Worm (Caenorhabditis elegans): ENCODE data around the gene bas-1.

The bas-1 gene

ce11 chrIII:5573694-5574093, 38.4 kb upstream of the bas-1 start, which contains the start of gene molo-1:
molo-1 (plus strand) TSS chrIII:5573994.
- TF ChIP-seq ztf-23 (GFP tag; IDR thresholded peaks at IDR 0.05) (no peak), cog-1 (tag; optimal IDR thresholded peaks at IDR 0.05) (no peak), flt-1 (GFP tag; IDR thresholded peaks at IDR 0.05) (no peak)

ce11 chrIII:5581049-5581448, 31.0 kb upstream of the bas-1 start, which contains the start of gene F56D2.5:
F56D2.5 (minus strand) TSS chrIII:5581419.
- no peak for TF ChIP-seq flt-1 (GFP tag; IDR thresholded peaks at IDR 0.05)
- no peak for TF ChIP-seq ztf-29 (GFP tag; IDR thresholded peaks at IDR 0.05)
- TF ChIP-seq ref-1 (GFP tag; conservative IDR thresholded peaks at IDR 0.05), result no peak
- TF ChIP-seq T22C8.4 (GFP tag; IDR thresholded peaks at IDR 0.05), result no peak
- no peak for TF ChIP-seq med-1 (GFP tag; optimal IDR thresholded peaks at IDR 0.05; ENCODE audit: insufficient read depth)
- no peak for TF ChIP-seq klf-2 (GFP tag; conservative IDR thresholded peaks at IDR 0.05)
- TF ChIP-seq cog-1 (tag; optimal IDR thresholded peaks at IDR 0.05), result no peak
- TF ChIP-seq ztf-23 (GFP tag; IDR thresholded peaks at IDR 0.05), result no peak
- TF ChIP-seq tab-1 (GFP tag; IDR thresholded peaks at IDR 0.05), result no peak

ce11 chrIII:5582766-5583165, 29.3 kb upstream of the bas-1 start, which contains the start of the genes F56D2.8 and uev-2:
F56D2.8 (minus strand) TSS chrIII:5582866.
uev-2 (plus strand) TSS chrIII:5583125.
- no peak for TF ChIP-seq ref-1 (GFP tag; conservative IDR thresholded peaks at IDR 0.05)
- no peak for TF ChIP-seq tab-1 (GFP tag; IDR thresholded peaks at IDR 0.05)
- no peak for TF ChIP-seq ztf-23 (GFP tag; IDR thresholded peaks at IDR 0.05)
- TF ChIP-seq med-1 (GFP tag; optimal IDR thresholded peaks at IDR 0.05; ENCODE audit: insufficient read depth), result no peak
- no peak for TF ChIP-seq flt-1 (GFP tag; IDR thresholded peaks at IDR 0.05)
- TF ChIP-seq klf-2 (GFP tag; conservative IDR thresholded peaks at IDR 0.05), result no peak
- no peak for TF ChIP-seq T22C8.4 (GFP tag; IDR thresholded peaks at IDR 0.05)
- no peak for TF ChIP-seq cog-1 (tag; optimal IDR thresholded peaks at IDR 0.05)
- no peak for TF ChIP-seq ztf-29 (GFP tag; IDR thresholded peaks at IDR 0.05)

ce11 chrIII:5584647-5585046, 27.4 kb upstream of the bas-1 start, which contains the start of gene F56D2.3:
F56D2.3 (plus strand) TSS chrIII:5584947.
- TF ChIP-seq ref-1 (GFP tag; conservative IDR thresholded peaks at IDR 0.05) (no peak), klf-2 (GFP tag; conservative IDR thresholded peaks at IDR 0.05) (no peak), med-1 (GFP tag; optimal IDR thresholded peaks at IDR 0.05; ENCODE audit: insufficient read depth) (no peak), flt-1 (GFP tag; IDR thresholded peaks at IDR 0.05) (no peak), cog-1 (tag; optimal IDR thresholded peaks at IDR 0.05) (no peak), ztf-23 (GFP tag; IDR thresholded peaks at IDR 0.05) (no peak), tab-1 (GFP tag; IDR thresholded peaks at IDR 0.05) (no peak), T22C8.4 (GFP tag; IDR thresholded peaks at IDR 0.05) (no peak), ztf-29 (GFP tag; IDR thresholded peaks at IDR 0.05) (no peak)

ce11 chrIII:5585711-5586110, 26.4 kb upstream of the bas-1 start:
- TF ChIP-seq T22C8.4 (GFP tag; IDR thresholded peaks at IDR 0.05) (no peak), ztf-29 (GFP tag; IDR thresholded peaks at IDR 0.05) (no peak), klf-2 (GFP tag; conservative IDR thresholded peaks at IDR 0.05) (no peak), med-1 (GFP tag; optimal IDR thresholded peaks at IDR 0.05; ENCODE audit: insufficient read depth) (no peak), ref-1 (GFP tag; conservative IDR thresholded peaks at IDR 0.05) (no peak), ztf-23 (GFP tag; IDR thresholded peaks at IDR 0.05) (no peak), flt-1 (GFP tag; IDR thresholded peaks at IDR 0.05) (no peak), tab-1 (GFP tag; IDR thresholded peaks at IDR 0.05) (no peak), cog-1 (tag; optimal IDR thresholded peaks at IDR 0.05) (no peak)

ce11 chrIII:5586925-5587324, 25.1 kb upstream of the bas-1 start, which contains the start of gene F56D2.2:
F56D2.2 (plus strand) TSS chrIII:5587263.
- TF ChIP-seq klf-2 (GFP tag; conservative IDR thresholded peaks at IDR 0.05) (no peak), flt-1 (GFP tag; IDR thresholded peaks at IDR 0.05) (0 out of 2 replicates have a peak, but pooled peaks have one; percentile 44), tab-1 (GFP tag; IDR thresholded peaks at IDR 0.05) (no peak), ref-1 (GFP tag; conservative IDR thresholded peaks at IDR 0.05) (no peak)

- TF ChIP-seq ztf-29 (GFP tag; IDR thresholded peaks at IDR 0.05) (no peak), flt-1 (GFP tag; IDR thresholded peaks at IDR 0.05) (no peak), ref-1 (GFP tag; conservative IDR thresholded peaks at IDR 0.05) (no peak), klf-2 (GFP tag; conservative IDR thresholded peaks at IDR 0.05) (no peak), med-1 (GFP tag; optimal IDR thresholded peaks at IDR 0.05; ENCODE audit: insufficient read depth) (no peak), T22C8.4 (GFP tag; IDR thresholded peaks at IDR 0.05) (no peak)
Observed at ce11 chrIII:5588746-5589145, 23.3 kb upstream of the bas-1 start.

- TF ChIP-seq tab-1 (GFP tag; IDR thresholded peaks at IDR 0.05) (no peak), ztf-23 (GFP tag; IDR thresholded peaks at IDR 0.05) (0 out of 2 replicates have a peak, but pooled peaks have one; percentile 39)
Observed at ce11 chrIII:5591668-5592149, 20.4 kb upstream of the bas-1 start, which contains the start of the genes ddx-15 and ucr-1. ddx-15 (minus strand) TSS chrIII:5591718. ucr-1 (plus strand) TSS chrIII:5592135.

ce11 chrIII:5594350-5594749, 17.7 kb upstream of the bas-1 start:
- TF ChIP-seq ztf-23 (GFP tag; IDR thresholded peaks at IDR 0.05), result no peak
- no peak for TF ChIP-seq tab-1 (GFP tag; IDR thresholded peaks at IDR 0.05)
- TF ChIP-seq klf-2 (GFP tag; conservative IDR thresholded peaks at IDR 0.05), result no peak
- TF ChIP-seq ref-1 (GFP tag; conservative IDR thresholded peaks at IDR 0.05), result no peak
- no peak for TF ChIP-seq flt-1 (GFP tag; IDR thresholded peaks at IDR 0.05)
- no peak for TF ChIP-seq med-1 (GFP tag; optimal IDR thresholded peaks at IDR 0.05; ENCODE audit: insufficient read depth)
- no peak for TF ChIP-seq cog-1 (tag; optimal IDR thresholded peaks at IDR 0.05)
- no peak for TF ChIP-seq ztf-29 (GFP tag; IDR thresholded peaks at IDR 0.05)
- TF ChIP-seq T22C8.4 (GFP tag; IDR thresholded peaks at IDR 0.05), result no peak

- TF ChIP-seq med-1 (GFP tag; optimal IDR thresholded peaks at IDR 0.05; ENCODE audit: insufficient read depth), result no peak
- TF ChIP-seq tab-1 (GFP tag; IDR thresholded peaks at IDR 0.05), result no peak
- TF ChIP-seq T22C8.4 (GFP tag; IDR thresholded peaks at IDR 0.05), result no peak
- no peak for TF ChIP-seq ztf-23 (GFP tag; IDR thresholded peaks at IDR 0.05)
- no peak for TF ChIP-seq cog-1 (tag; optimal IDR thresholded peaks at IDR 0.05)
- TF ChIP-seq flt-1 (GFP tag; IDR thresholded peaks at IDR 0.05), result no peak
- no peak for TF ChIP-seq ztf-29 (GFP tag; IDR thresholded peaks at IDR 0.05)
- no peak for TF ChIP-seq klf-2 (GFP tag; conservative IDR thresholded peaks at IDR 0.05)
- no peak for TF ChIP-seq ref-1 (GFP tag; conservative IDR thresholded peaks at IDR 0.05)
Observed at ce11 chrIII:5595445-5595844, 16.6 kb upstream of the bas-1 start, which contains the start of gene ced-6. ced-6 (plus strand) TSS chrIII:5595771.
